Worm (Caenorhabditis elegans): ENCODE measurements around the gene hdl-2.

DNA sequence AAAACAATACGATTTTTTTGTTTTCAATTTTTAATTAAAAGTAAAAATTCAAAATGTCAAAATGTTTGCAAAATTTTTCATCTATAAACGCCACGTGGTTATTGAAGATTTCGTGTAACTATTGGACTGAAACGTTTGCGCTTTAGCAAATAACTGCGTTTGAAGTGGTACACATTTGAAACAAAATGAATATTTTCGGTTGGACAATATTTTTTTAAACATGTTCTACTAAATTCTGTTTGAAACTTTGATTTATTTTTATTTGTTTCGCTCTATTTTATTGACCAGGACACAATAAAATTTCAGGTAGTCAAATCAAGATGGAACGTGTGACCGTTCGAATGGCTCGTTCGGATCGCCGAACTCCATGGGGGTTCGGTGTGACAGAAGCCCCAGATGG, 21.8 kb upstream of the hdl-2 start, which contains the start of gene alp-1:
- TF ChIP-seq nhr-11 (tag; optimal IDR thresholded peaks at IDR 0.05) (no peak), nhr-76 (tag; optimal IDR thresholded peaks at IDR 0.05) (no peak), aha-1 (tag; optimal IDR thresholded peaks at IDR 0.05) (no peak), elt-3 (tag; optimal IDR thresholded peaks at IDR 0.05) (no peak), skn-1 (tag; optimal IDR thresholded peaks at IDR 0.05) (no peak), irx-1 (tag; optimal IDR thresholded peaks at IDR 0.05) (no peak)

All from whole organism, L1 larva.